Worm (Caenorhabditis elegans) whole organism, L2 larva: ENCODE data around the gene M110.8.

ENCODE experiments used
- C34F6.9 ChIP-seq: fragments of 150-350 bp; optimal IDR thresholded peaks from 2 replicates; lab custom pipeline; 2014; ENCODE audit warnings: missing biosample characterization, missing genetic modification characterization
- F13H6.1 ChIP-seq: sonication (generic microtip); optimal IDR thresholded peaks from 2 replicates; lab custom pipeline; 2016; ENCODE audit warnings: missing genetic modification characterization, missing compliant biosample characterization
- Y55F3AM.14 ChIP-seq: fragments of 200-800 bp; sonication (Bioruptor generic); optimal IDR thresholded peaks from 2 replicates; lab custom pipeline; 2018; ENCODE audit warnings: mild to moderate bottlenecking, missing genetic modification characterization, missing compliant biosample characterization
- ZK546.5 ChIP-seq: sonication (generic microtip); optimal IDR thresholded peaks from 2 replicates; lab custom pipeline; 2017; ENCODE audit warnings: missing biosample characterization, missing genetic modification characterization
- alr-1 ChIP-seq: fragments of 150-350 bp; optimal IDR thresholded peaks from 2 replicates; lab custom pipeline; 2014; ENCODE audit warnings: missing biosample characterization, missing genetic modification characterization
- ama-1 ChIP-seq: fragments of 150-350 bp; optimal IDR thresholded peaks from 2 replicates; lab custom pipeline; 2018; ENCODE audit warnings: inconsistent platforms
- blmp-1 ChIP-seq: sonication (generic microtip); optimal IDR thresholded peaks from 2 replicates; lab custom pipeline; 2017; ENCODE audit warnings: missing genetic modification characterization, mild to moderate bottlenecking, missing compliant biosample characterization, antibody characterized with exemption, moderate library complexity; ENCODE audit not compliant: insufficient read depth
- ceh-16 ChIP-seq: fragments of 150-350 bp; optimal IDR thresholded peaks from 2 replicates; lab custom pipeline; 2014; ENCODE audit warnings: missing biosample characterization, missing genetic modification characterization
- ceh-82 ChIP-seq: fragments of 150-350 bp; optimal IDR thresholded peaks from 2 replicates; lab custom pipeline; 2014; ENCODE audit warnings: missing biosample characterization, missing genetic modification characterization
- crh-2 ChIP-seq: sonication (generic microtip); optimal IDR thresholded peaks from 2 replicates; lab custom pipeline; 2017; ENCODE audit warnings: missing biosample characterization, missing genetic modification characterization
- dmd-4 ChIP-seq: sonication (generic microtip); optimal IDR thresholded peaks from 2 replicates; lab custom pipeline; 2017; ENCODE audit warnings: missing biosample characterization, missing genetic modification characterization
- elt-3 ChIP-seq: sonication (generic microtip); optimal IDR thresholded peaks from 2 replicates; lab custom pipeline; 2017; ENCODE audit warnings: missing biosample characterization, missing genetic modification characterization
- fos-1 ChIP-seq: fragments of 150-350 bp; optimal IDR thresholded peaks from 2 replicates; lab custom pipeline; 2014; ENCODE audit warnings: missing biosample characterization, missing genetic modification characterization
- gmeb-1 ChIP-seq: fragments of 150-350 bp; optimal IDR thresholded peaks from 2 replicates; lab custom pipeline; 2014; ENCODE audit warnings: missing biosample characterization, missing genetic modification characterization
- lin-11 ChIP-seq: fragments of 150-350 bp; sonication (generic microtip); optimal IDR thresholded peaks from 2 replicates; lab custom pipeline; 2014; ENCODE audit warnings: missing biosample characterization, missing genetic modification characterization, inconsistent platforms, mixed read lengths
- lin-13 ChIP-seq: fragments of 150-350 bp; optimal IDR thresholded peaks from 2 replicates; lab custom pipeline; 2014; ENCODE audit warnings: missing biosample characterization, missing genetic modification reagents, missing genetic modification characterization
- lin-39 ChIP-seq: fragments of 150-350 bp; optimal IDR thresholded peaks from 2 replicates; lab custom pipeline; 2014; ENCODE audit warnings: missing biosample characterization, missing genetic modification reagents, missing genetic modification characterization
- lsy-2 ChIP-seq, 2 experiments: fragments of 150-350 bp in 1 of 2; sonication (generic microtip) in 1 of 2; optimal IDR thresholded peaks; 2 replicates each; lab custom pipeline; 2014 to 2017; ENCODE audit warnings: missing biosample characterization in 2 of 2, missing genetic modification characterization in 2 of 2
- mbf-1 ChIP-seq: sonication (generic microtip); optimal IDR thresholded peaks from 2 replicates; lab custom pipeline; 2017; ENCODE audit warnings: missing biosample characterization, missing genetic modification characterization
- mdl-1 ChIP-seq, 2 experiments: fragments of 150-350 bp in 1 of 2; sonication (generic microtip) in 1 of 2; optimal IDR thresholded peaks; 2 replicates each; lab custom pipeline; 2017; ENCODE audit warnings: missing biosample characterization in 2 of 2, missing genetic modification characterization in 2 of 2
- nhr-10 ChIP-seq: sonication (generic microtip); optimal IDR thresholded peaks from 2 replicates; lab custom pipeline; 2017; ENCODE audit warnings: missing biosample characterization, missing genetic modification characterization
- nhr-129 ChIP-seq: fragments of 150-350 bp; optimal IDR thresholded peaks from 2 replicates; lab custom pipeline; 2014; ENCODE audit warnings: missing biosample characterization, missing genetic modification characterization
- nhr-21 ChIP-seq: fragments of 150-350 bp; optimal IDR thresholded peaks from 2 replicates; lab custom pipeline; 2014; ENCODE audit warnings: missing biosample characterization, missing genetic modification characterization
- nhr-23 ChIP-seq: fragments of 150-350 bp; optimal IDR thresholded peaks from 2 replicates; lab custom pipeline; 2014; ENCODE audit warnings: missing biosample characterization, missing genetic modification reagents, missing genetic modification characterization
- nhr-25 ChIP-seq: fragments of 150-350 bp; sonication (generic microtip); optimal IDR thresholded peaks from 3 replicates; lab custom pipeline; 2014; ENCODE audit warnings: missing biosample characterization, missing genetic modification characterization
- nhr-77 ChIP-seq: fragments of 150-350 bp; optimal IDR thresholded peaks from 2 replicates; lab custom pipeline; 2014; ENCODE audit warnings: missing biosample characterization, missing genetic modification characterization
- peb-1 ChIP-seq: fragments of 150-350 bp; optimal IDR thresholded peaks from 2 replicates; lab custom pipeline; 2014; ENCODE audit warnings: missing biosample characterization, missing genetic modification characterization
- sem-4 ChIP-seq: fragments of 150-350 bp; optimal IDR thresholded peaks from 2 replicates; lab custom pipeline; 2014; ENCODE audit warnings: missing biosample characterization, missing genetic modification reagents, missing genetic modification characterization
- sma-3 ChIP-seq: sonication (generic microtip); optimal IDR thresholded peaks from 2 replicates; lab custom pipeline; 2016; ENCODE audit warnings: missing genetic modification reagents, missing genetic modification characterization, missing compliant biosample characterization
- sma-9 ChIP-seq, 2 experiments: fragments of 150-350 bp in 1 of 2; sonication (generic microtip) in 1 of 2; optimal IDR thresholded peaks; 2 replicates each; lab custom pipeline; 2014 to 2016; ENCODE audit warnings: missing genetic modification characterization in 2 of 2, mild to moderate bottlenecking in 1 of 2, missing biosample characterization in 1 of 2, missing compliant biosample characterization in 1 of 2, missing genetic modification reagents in 1 of 2, moderate library complexity in 1 of 2
- unc-55 ChIP-seq: fragments of 150-350 bp; sonication (generic microtip); optimal IDR thresholded peaks from 3 replicates; lab custom pipeline; 2014; ENCODE audit warnings: missing biosample characterization, missing genetic modification reagents, missing genetic modification characterization
- unc-62 ChIP-seq: fragments of 150-350 bp; optimal IDR thresholded peaks from 2 replicates; lab custom pipeline; 2014; ENCODE audit warnings: missing biosample characterization, missing genetic modification reagents, missing genetic modification characterization
- ztf-1 ChIP-seq: fragments of 200-800 bp; sonication (Bioruptor generic); conservative IDR thresholded peaks from 2 replicates; pipeline ENCODE4 v1.3.6; 2022; ENCODE audit warnings: missing genetic modification characterization, missing compliant biosample characterization
- ztf-4 ChIP-seq: fragments of 150-350 bp; optimal IDR thresholded peaks from 2 replicates; lab custom pipeline; 2014; ENCODE audit warnings: missing biosample characterization, missing genetic modification characterization

M110.8 gene

ce11 chrII:8204039-8204438 is 5.3 kb downstream of the M110.8 start, which contains the start of gene col-76:
Gene col-76 (plus strand): TSS chrII:8204339.
- TF ChIP-seq mbf-1 (tag; lab: Kevin White, UChicago), result no peak
- no peak for TF ChIP-seq ceh-16 (tag; lab: Kevin White, UChicago)
- TF ChIP-seq ama-1 (lab: Kevin White, UChicago), result no peak
- no peak for TF ChIP-seq sma-9 (GFP tag; optimal IDR thresholded peaks at IDR 0.05; lab: Kevin White, UChicago)
- no peak for TF ChIP-seq sma-9 (tag; optimal IDR thresholded peaks at IDR 0.05; lab: Kevin White, UChicago)
- TF ChIP-seq sem-4, result no peak
- no peak for TF ChIP-seq lsy-2 (tag; optimal IDR thresholded peaks at IDR 0.05; lab: Kevin White, UChicago)
- TF ChIP-seq gmeb-1 (tag; lab: Kevin White, UChicago), result no peak
- no peak for TF ChIP-seq F13H6.1 (tag; lab: Kevin White, UChicago)
- no peak for TF ChIP-seq peb-1 (tag; lab: Kevin White, UChicago)
- no peak for TF ChIP-seq ztf-1 (GFP tag; lab: Robert Waterston, UW)
- no peak for TF ChIP-seq nhr-23 (tag; lab: Kevin White, UChicago)
- TF ChIP-seq elt-3 (tag; lab: Kevin White, UChicago), result no peak
- TF ChIP-seq crh-2 (tag; lab: Kevin White, UChicago), result no peak
- no peak for TF ChIP-seq lin-13
- no peak for TF ChIP-seq fos-1

ce11 chrII:8199803-8200202 is 9.6 kb downstream of the M110.8 start:
- no peak for TF ChIP-seq alr-1 (tag; lab: Kevin White, UChicago)
- peak; percentile 88 for TF ChIP-seq blmp-1

- TF ChIP-seq nhr-21 (tag; lab: Kevin White, UChicago) (no peak), unc-62 (GFP tag; lab: Kevin White, UChicago) (no peak), nhr-129 (tag; lab: Kevin White, UChicago) (no peak), unc-55 (GFP tag; lab: Kevin White, UChicago) (no peak), lin-11 (tag; lab: Kevin White, UChicago) (no peak), mdl-1 (tag; optimal IDR thresholded peaks at IDR 0.05; lab: Kevin White, UChicago) (no peak), alr-1 (tag; lab: Kevin White, UChicago) (no peak), ceh-16 (tag; lab: Kevin White, UChicago) (no peak)
- TF ChIP-seq, all 48 proteins: peak for 0
Observed at ce11 chrII:8198503-8198902, 10.9 kb downstream of the M110.8 start, which contains the start of gene qua-1. Gene qua-1 (plus strand): TSS chrII:8198803.

- TF ChIP-seq ceh-16 (tag; lab: Kevin White, UChicago), result no peak
- TF ChIP-seq ztf-4 (tag; lab: Kevin White, UChicago), result no peak
- no peak for TF ChIP-seq nhr-21 (tag; lab: Kevin White, UChicago)
- TF ChIP-seq Y55F3AM.14 (GFP tag; lab: Kevin White, UChicago), result no peak
- no peak for TF ChIP-seq gmeb-1 (tag; lab: Kevin White, UChicago)
- TF ChIP-seq ztf-1 (GFP tag; lab: Robert Waterston, UW), result no peak
- TF ChIP-seq unc-62 (GFP tag; lab: Kevin White, UChicago), result no peak
- no peak for TF ChIP-seq unc-55 (GFP tag; lab: Kevin White, UChicago)
- TF ChIP-seq nhr-77 (tag; lab: Kevin White, UChicago), result no peak
- no peak for TF ChIP-seq elt-3 (tag; lab: Kevin White, UChicago)
- TF ChIP-seq lin-13, result no peak
- no peak for TF ChIP-seq alr-1 (tag; lab: Kevin White, UChicago)
- no peak for TF ChIP-seq ceh-82 (tag; lab: Kevin White, UChicago)
- no peak for TF ChIP-seq nhr-129 (tag; lab: Kevin White, UChicago)
Observed at ce11 chrII:8193922-8194321, 15.5 kb downstream of the M110.8 start.

ce11 chrII:8193126-8193525 is 16.2 kb downstream of the M110.8 start, which contains the start of gene T05C12.9:
Gene T05C12.9 (minus strand): TSS chrII:8193226.
- TF ChIP-seq unc-62 (GFP tag; lab: Kevin White, UChicago) (no peak), ama-1 (lab: Kevin White, UChicago) (no peak), sma-3 (GFP tag; lab: Kevin White, UChicago) (no peak), ceh-82 (tag; lab: Kevin White, UChicago) (no peak), gmeb-1 (tag; lab: Kevin White, UChicago) (no peak), mdl-1 (tag; optimal IDR thresholded peaks at IDR 0.05; lab: Kevin White, UChicago) (no peak), fos-1 (no peak)

ce11 chrII:8190455-8190854 is 18.9 kb downstream of the M110.8 start, which contains the start of gene T05C12.8:
Gene T05C12.8 (minus strand): TSS chrII:8190555.
- no peak for TF ChIP-seq lin-13
- no peak for TF ChIP-seq gmeb-1 (tag; lab: Kevin White, UChicago)
- no peak for TF ChIP-seq lin-39 (tag; lab: Kevin White, UChicago)
- TF ChIP-seq nhr-25 (tag; lab: Kevin White, UChicago), result no peak
- TF ChIP-seq nhr-77 (tag; lab: Kevin White, UChicago), result no peak
- TF ChIP-seq nhr-10 (tag; lab: Kevin White, UChicago), result no peak
- TF ChIP-seq C34F6.9 (tag; lab: Kevin White, UChicago), result no peak
- no peak for TF ChIP-seq ZK546.5
- no peak for TF ChIP-seq ztf-1 (GFP tag; lab: Robert Waterston, UW)
- no peak for TF ChIP-seq ama-1 (lab: Kevin White, UChicago)
- TF ChIP-seq sem-4, result no peak
- no peak for TF ChIP-seq ztf-4 (tag; lab: Kevin White, UChicago)
- TF ChIP-seq dmd-4 (tag; lab: Kevin White, UChicago), result no peak
